Worm (Caenorhabditis elegans): ENCODE measurements around the gene F21A3.4.
A peak's percentile ranks its signal among the peaks of the same experiment; 100 is the strongest.

The F21A3.4 gene

DNA sequence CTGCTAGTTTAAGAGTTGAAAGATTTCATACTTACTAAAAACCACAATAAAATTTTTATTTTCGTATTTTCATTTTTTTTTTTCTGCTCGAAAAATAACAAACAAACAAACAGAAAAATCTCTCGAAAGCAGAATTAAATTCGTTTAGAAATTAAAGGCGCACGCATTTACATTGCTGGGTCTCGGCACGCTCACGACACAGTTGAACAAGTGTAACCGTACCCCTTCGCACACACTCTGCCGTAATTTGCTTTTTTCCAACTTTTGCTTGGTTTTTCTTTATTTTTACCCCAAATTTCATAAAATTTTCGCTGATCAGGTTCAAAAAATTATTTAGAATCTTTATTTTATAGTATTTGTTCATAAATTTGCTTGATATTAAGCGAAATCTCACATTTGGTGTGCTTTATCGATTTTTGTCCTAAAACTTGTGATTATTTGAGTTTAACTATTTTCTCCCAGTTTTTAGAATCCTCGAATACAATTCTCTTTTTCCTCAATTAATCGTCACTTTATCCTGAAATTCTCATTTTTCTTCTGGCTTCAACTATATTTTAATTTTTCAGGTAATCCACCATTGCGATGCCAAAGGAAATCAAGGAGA lies 24.7 kb upstream of the F21A3.4 start, which contains the start of gene rpl-38 (continued):
- TF ChIP-seq lin-40 (tag; optimal IDR thresholded peaks at IDR 0.05) (peak; percentile 78), hmg-1.2 (GFP tag; IDR thresholded peaks at IDR 0.05) (peak; percentile 63), tbx-9 (tag; optimal IDR thresholded peaks at IDR 0.05; ENCODE audit: borderline replicate concordance) (no peak), F33H1.4 (GFP tag; IDR thresholded peaks at IDR 0.05) (peak; percentile 99), nfya-1 (tag; optimal IDR thresholded peaks at IDR 0.05; ENCODE audit: borderline replicate concordance, insufficient read depth) (no peak), aptf-3 (GFP tag; IDR thresholded peaks at IDR 0.05) (no peak), nhr-27 (tag; optimal IDR thresholded peaks at IDR 0.05) (no peak), nhr-179 (tag; optimal IDR thresholded peaks at IDR 0.05) (no peak), nhr-90 (tag; optimal IDR thresholded peaks at IDR 0.05) (no peak), nfyb-1 (GFP tag; IDR thresholded peaks at IDR 0.05) (peak; percentile 85), hrde-1 (tag; optimal IDR thresholded peaks at IDR 0.05; ENCODE audit: borderline replicate concordance) (no peak), sptf-2 (GFP tag; optimal IDR thresholded peaks at IDR 0.05) (no peak), Y53F4B.3 (GFP tag; IDR thresholded peaks at IDR 0.05) (no peak), ekl-4 (GFP tag; IDR thresholded peaks at IDR 0.05) (peak; percentile 52), cebp-1 (GFP tag; IDR thresholded peaks at IDR 0.05) (no peak), cebp-1 (tag; optimal IDR thresholded peaks at IDR 0.05) (peak; percentile 64), let-526 (GFP tag; IDR thresholded peaks at IDR 0.05) (no peak), snpc-1.1 (tag; optimal IDR thresholded peaks at IDR 0.05; ENCODE audit: insufficient read depth) (peak; percentile 63), ztf-25 (GFP tag; IDR thresholded peaks at IDR 0.05) (no peak), bed-1 (GFP tag; IDR thresholded peaks at IDR 0.05) (no peak), F49E8.2 (tag; optimal IDR thresholded peaks at IDR 0.05; ENCODE audit: insufficient read depth) (peak; percentile 75), hlh-26 (GFP tag; conservative IDR thresholded peaks at IDR 0.05) (no peak), unc-130 (GFP tag; optimal IDR thresholded peaks at IDR 0.05) (no peak), Y95B8A.8 (GFP tag; IDR thresholded peaks at IDR 0.05) (0 out of 2 replicates have a peak, but pooled peaks have one; percentile 48), rec-8 (tag; optimal IDR thresholded peaks at IDR 0.05) (no peak), B0019.2 (GFP tag; conservative IDR thresholded peaks at IDR 0.05) (peak; percentile 37; the same call in 1 of the 2 replicates), tbp1 (GFP tag; optimal IDR thresholded peaks at IDR 0.05) (peak; percentile 70), ztf-3 (GFP tag; optimal IDR thresholded peaks at IDR 0.05) (no peak), hsf-1 (GFP tag; IDR thresholded peaks at IDR 0.05) (peak; percentile 60; the same call in 1 of the 2 replicates), zfh-2 (GFP tag; conservative IDR thresholded peaks at IDR 0.05) (no peak), C17E4.6 (GFP tag; IDR thresholded peaks at IDR 0.05) (0 out of 2 replicates have a peak, but pooled peaks have one; percentile 45), nhr-120 (GFP tag; IDR thresholded peaks at IDR 0.05) (no peak), K11D2.4 (GFP tag; IDR thresholded peaks at IDR 0.05) (no peak), xnd-1 (tag; optimal IDR thresholded peaks at IDR 0.05) (peak; percentile 70), madf-10 (tag; optimal IDR thresholded peaks at IDR 0.05) (no peak), ceh-91 (GFP tag; IDR thresholded peaks at IDR 0.05) (peak; percentile 66), F10E7.11 (tag; optimal IDR thresholded peaks at IDR 0.05) (no peak), egl-18 (GFP tag; IDR thresholded peaks at IDR 0.05) (no peak), repo-1 (tag; optimal IDR thresholded peaks at IDR 0.05) (no peak), ama-1 (optimal IDR thresholded peaks at IDR 0.05) (no peak), ama-1 (GFP tag; optimal IDR thresholded peaks at IDR 0.05) (no peak), ztf-18 (tag; optimal IDR thresholded peaks at IDR 0.05) (peak; percentile 31), madf-3 (GFP tag; IDR thresholded peaks at IDR 0.05) (peak; percentile 58; the same call in 1 of the 2 replicates), D2030.7 (GFP tag; IDR thresholded peaks at IDR 0.05) (peak; percentile 84), F57A8.1 (GFP tag; optimal IDR thresholded peaks at IDR 0.05) (no peak), ccch-3 (GFP tag; optimal IDR thresholded peaks at IDR 0.05) (no peak), let-607 (tag; optimal IDR thresholded peaks at IDR 0.05) (no peak)
